ENCODE assay signal across 3 fruit fly cellular contexts in the genomic region with DNA sequence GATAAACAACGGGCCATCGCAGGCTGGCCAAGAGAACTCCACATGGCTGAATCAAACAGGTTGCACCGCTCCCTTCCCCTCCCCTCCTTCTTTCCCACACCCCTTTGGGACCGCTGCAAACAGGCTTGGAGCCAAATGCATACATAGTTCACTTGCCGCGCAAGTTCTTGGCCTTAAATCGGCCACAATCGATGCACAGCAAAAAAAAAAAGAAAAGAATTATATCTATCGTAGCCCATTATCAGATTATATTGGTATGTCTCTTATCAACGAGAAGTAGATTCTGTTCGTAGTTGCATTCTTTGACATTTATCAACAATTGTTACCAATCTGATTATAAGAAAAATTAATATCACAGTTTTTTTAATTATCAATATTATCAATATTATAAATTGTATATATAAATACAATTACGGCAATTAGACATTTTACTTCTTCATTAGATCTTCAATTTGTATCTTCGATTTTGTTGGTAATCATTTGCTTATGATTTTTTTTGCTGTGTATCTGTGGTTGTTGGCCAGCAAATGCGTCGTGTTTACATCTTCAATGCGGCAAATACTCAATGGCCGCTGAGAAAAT.
A peak's percentile ranks its signal among the peaks of the same experiment; 100 is the strongest.
TF ChIP-seq lines count a peak whose summit lies in the region.

No protein-coding gene starts in this region.

TF ChIP-seq in whole organism, embryonic, 481 proteins besides CTCF, POLR2A, EP300 and RAD21 (continued from another document and continues in another):
- TF ChIP-seq CG10321 (GFP tag; IDR thresholded peaks at IDR 0.05; lab: Robert Waterston, UW) (no peak), CG1647 (GFP tag; optimal IDR thresholded peaks at IDR 0.05; lab: Kevin White, UChicago) (no peak), CG18764 (GFP tag; optimal IDR thresholded peaks at IDR 0.05; lab: Kevin White, UChicago) (no peak), trem (tag; optimal IDR thresholded peaks at IDR 0.05; lab: Kevin White, UChicago) (peak; percentile 68), Jarid2 (GFP tag; optimal IDR thresholded peaks at IDR 0.05; lab: Kevin White, UChicago) (no peak), Pdp1 (GFP tag; optimal IDR thresholded peaks at IDR 0.05; lab: Kevin White, UChicago) (no peak), dati (GFP tag; IDR thresholded peaks at IDR 0.05; lab: Robert Waterston, UW) (no peak), Doc2 (GFP tag; IDR thresholded peaks at IDR 0.05; lab: Robert Waterston, UW) (no peak), tup (GFP tag; optimal IDR thresholded peaks at IDR 0.05; lab: Kevin White, UChicago) (no peak), CG33213 (GFP tag; optimal IDR thresholded peaks at IDR 0.05; lab: Kevin White, UChicago) (no peak), vfl (GFP tag; optimal IDR thresholded peaks at IDR 0.05; lab: Kevin White, UChicago) (no peak), Mes4 (GFP tag; optimal IDR thresholded peaks at IDR 0.05; lab: Kevin White, UChicago) (no peak), Atf3 (GFP tag; optimal IDR thresholded peaks at IDR 0.05; lab: Kevin White, UChicago) (no peak), kay (GFP tag; optimal IDR thresholded peaks at IDR 0.05; lab: Kevin White, UChicago) (no peak), Lim3 (GFP tag; IDR thresholded peaks at IDR 0.05; lab: Robert Waterston, UW) (no peak), CG12236 (GFP tag; optimal IDR thresholded peaks at IDR 0.05; lab: Kevin White, UChicago) (no peak), sna (GFP tag; IDR thresholded peaks at IDR 0.05; lab: Robert Waterston, UW; ENCODE audit: partially characterized antibody) (no peak), cwo (GFP tag; optimal IDR thresholded peaks at IDR 0.05; lab: Kevin White, UChicago) (no peak), CG32532 (GFP tag; IDR thresholded peaks at IDR 0.05; lab: Robert Waterston, UW) (no peak), HLHmδ (GFP tag; optimal IDR thresholded peaks at IDR 0.05; lab: Kevin White, UChicago) (no peak), gsb (GFP tag; IDR thresholded peaks at IDR 0.05; lab: Robert Waterston, UW) (no peak), CG9437 (GFP tag; optimal IDR thresholded peaks at IDR 0.05; lab: Kevin White, UChicago) (peak; percentile 48), Hr51 (GFP tag; optimal IDR thresholded peaks at IDR 0.05; lab: Kevin White, UChicago) (no peak), run (tag; optimal IDR thresholded peaks at IDR 0.05; lab: Kevin White, UChicago) (no peak), mld (GFP tag; IDR thresholded peaks at IDR 0.05; lab: Robert Waterston, UW; ENCODE audit: partially characterized antibody) (no peak), Dad (GFP tag; optimal IDR thresholded peaks at IDR 0.05; lab: Kevin White, UChicago) (no peak), CG16813 (GFP tag; IDR thresholded peaks at IDR 0.05; lab: Robert Waterston, UW; ENCODE audit: partially characterized antibody) (no peak), vvl (GFP tag; IDR thresholded peaks at IDR 0.05; lab: Robert Waterston, UW) (0 out of 2 replicates have a peak, but pooled peaks have one; percentile 26), CG18599 (GFP tag; optimal IDR thresholded peaks at IDR 0.05; lab: Kevin White, UChicago) (no peak), stc (GFP tag; IDR thresholded peaks at IDR 0.05; lab: Robert Waterston, UW) (no peak), fd3F (GFP tag; optimal IDR thresholded peaks at IDR 0.05; lab: Kevin White, UChicago) (no peak), Meics (GFP tag; optimal IDR thresholded peaks at IDR 0.05; lab: Kevin White, UChicago) (no peak), CG10565 (GFP tag; optimal IDR thresholded peaks at IDR 0.05; lab: Kevin White, UChicago) (no peak), CG2116 (GFP tag; optimal IDR thresholded peaks at IDR 0.05; lab: Kevin White, UChicago) (no peak), Bteb2 (GFP tag; optimal IDR thresholded peaks at IDR 0.05; lab: Kevin White, UChicago) (no peak), CG15601 (tag; optimal IDR thresholded peaks at IDR 0.05; lab: Kevin White, UChicago) (peak; percentile 78), CG11398 (GFP tag; optimal IDR thresholded peaks at IDR 0.05; lab: Kevin White, UChicago) (no peak), BEAF-32 (GFP tag; optimal IDR thresholded peaks at IDR 0.05; lab: Kevin White, UChicago) (no peak), Dref (GFP tag; IDR thresholded peaks at IDR 0.05; lab: Robert Waterston, UW) (no peak), CG32772 (GFP tag; IDR thresholded peaks at IDR 0.05; lab: Robert Waterston, UW) (no peak), CG18262 (tag; optimal IDR thresholded peaks at IDR 0.05; lab: Kevin White, UChicago) (peak; percentile 85), eyg (GFP tag; optimal IDR thresholded peaks at IDR 0.05; lab: Kevin White, UChicago) (no peak), CG6683 (GFP tag; optimal IDR thresholded peaks at IDR 0.05; lab: Kevin White, UChicago) (no peak)

TF ChIP-seq in whole organism, prepupa, 60 proteins besides CTCF, POLR2A, EP300 and RAD21 (continued from another document):
- peak; percentile 79 for TF ChIP-seq CG15336 (GFP tag; IDR thresholded peaks at IDR 0.05; lab: Robert Waterston, UW)
- peak; percentile 25 for TF ChIP-seq vri (GFP tag; optimal IDR thresholded peaks at IDR 0.05; lab: Kevin White, UChicago)
- TF ChIP-seq cyc (GFP tag; optimal IDR thresholded peaks at IDR 0.05; lab: Kevin White, UChicago) = peak; percentile 61
- peak; percentile 87 for TF ChIP-seq OdsH (GFP tag; optimal IDR thresholded peaks at IDR 0.05; lab: Kevin White, UChicago)
- peak; percentile 74 to 78 for TF ChIP-seq ss (GFP tag; optimal IDR thresholded peaks at IDR 0.05; lab: Kevin White, UChicago)
- peak; percentile 79 for TF ChIP-seq dsx (GFP tag; optimal IDR thresholded peaks at IDR 0.05; lab: Kevin White, UChicago; ENCODE audit: poor library complexity, severe bottlenecking)
- TF ChIP-seq CG10669 (GFP tag; optimal IDR thresholded peaks at IDR 0.05; lab: Kevin White, UChicago) = peak; percentile 68
- peak; percentile 40 for TF ChIP-seq Gug (GFP tag; IDR thresholded peaks at IDR 0.05; lab: Robert Waterston, UW)
- TF ChIP-seq lz (GFP tag; optimal IDR thresholded peaks at IDR 0.05; lab: Kevin White, UChicago) = peak; percentile 62
- TF ChIP-seq Blimp-1 (GFP tag; optimal IDR thresholded peaks at IDR 0.05; lab: Kevin White, UChicago) = peak; percentile 58
- peak; percentile 59 for TF ChIP-seq CG11902 (GFP tag; optimal IDR thresholded peaks at IDR 0.05; lab: Kevin White, UChicago)
- TF ChIP-seq CG3032 (tag; optimal IDR thresholded peaks at IDR 0.05; lab: Kevin White, UChicago) = peak; percentile 82
- peak; percentile 79 for TF ChIP-seq CG6854 (GFP tag; optimal IDR thresholded peaks at IDR 0.05; lab: Kevin White, UChicago)
- peak; percentile 51 for TF ChIP-seq Eip75B (GFP tag; optimal IDR thresholded peaks at IDR 0.05; lab: Kevin White, UChicago)
- TF ChIP-seq achi (GFP tag; optimal IDR thresholded peaks at IDR 0.05; lab: Kevin White, UChicago) = peak; percentile 90
- TF ChIP-seq acj6 (GFP tag; optimal IDR thresholded peaks at IDR 0.05; lab: Kevin White, UChicago) = peak; percentile 85
- TF ChIP-seq Ets21C (GFP tag; optimal IDR thresholded peaks at IDR 0.05; lab: Kevin White, UChicago) = peak; percentile 21
- peak; percentile 45 for TF ChIP-seq Hr4 (GFP tag; optimal IDR thresholded peaks at IDR 0.05; lab: Kevin White, UChicago)
- TF ChIP-seq Eip93F (GFP tag; optimal IDR thresholded peaks at IDR 0.05; lab: Kevin White, UChicago) = no peak
- TF ChIP-seq CG10631 (GFP tag; optimal IDR thresholded peaks at IDR 0.05; lab: Kevin White, UChicago) = peak; percentile 90
- TF ChIP-seq CG6808 (GFP tag; optimal IDR thresholded peaks at IDR 0.05; lab: Kevin White, UChicago) = peak; percentile 83
- TF ChIP-seq esn (GFP tag; optimal IDR thresholded peaks at IDR 0.05; lab: Kevin White, UChicago) = peak; percentile 88
- peak; percentile 15 for TF ChIP-seq fd85E (GFP tag; optimal IDR thresholded peaks at IDR 0.05; lab: Kevin White, UChicago)
- TF ChIP-seq CG3919 (GFP tag; optimal IDR thresholded peaks at IDR 0.05; lab: Kevin White, UChicago) = peak; percentile 82
- peak; percentile 61 for TF ChIP-seq Sox15 (GFP tag; optimal IDR thresholded peaks at IDR 0.05; lab: Kevin White, UChicago)
- peak; percentile 76 for TF ChIP-seq net (GFP tag; optimal IDR thresholded peaks at IDR 0.05; lab: Kevin White, UChicago)
- peak; percentile 87 for TF ChIP-seq CG4318 (GFP tag; optimal IDR thresholded peaks at IDR 0.05; lab: Kevin White, UChicago)
- peak; percentile 93 for TF ChIP-seq Eip78C (GFP tag; lab: Kevin White, UChicago)
- TF ChIP-seq CG8119 (GFP tag; IDR thresholded peaks at IDR 0.05; lab: Robert Waterston, UW) = peak; percentile 84
- TF ChIP-seq salr (GFP tag; optimal IDR thresholded peaks at IDR 0.05; lab: Kevin White, UChicago) = peak; percentile 31 to 94
- peak; percentile 62 for TF ChIP-seq CG31627 (GFP tag; optimal IDR thresholded peaks at IDR 0.05; lab: Kevin White, UChicago)
- peak; percentile 70 for TF ChIP-seq CG8319 (GFP tag; optimal IDR thresholded peaks at IDR 0.05; lab: Kevin White, UChicago)
- peak; percentile 87 for TF ChIP-seq CG6276 (GFP tag; optimal IDR thresholded peaks at IDR 0.05; lab: Kevin White, UChicago)
- peak; percentile 77 for TF ChIP-seq CG9139 (GFP tag; optimal IDR thresholded peaks at IDR 0.05; lab: Kevin White, UChicago)
- TF ChIP-seq CG6792 (GFP tag; optimal IDR thresholded peaks at IDR 0.05; lab: Kevin White, UChicago) = peak; percentile 78
- TF ChIP-seq CG8632 (GFP tag; optimal IDR thresholded peaks at IDR 0.05; lab: Kevin White, UChicago) = peak; percentile 89
- TF ChIP-seq eg (GFP tag; IDR thresholded peaks at IDR 0.05; lab: Robert Waterston, UW) = peak; percentile 62
- peak; percentile 54 for TF ChIP-seq Hr39 (GFP tag; optimal IDR thresholded peaks at IDR 0.05; lab: Kevin White, UChicago)
- peak; percentile 79 for TF ChIP-seq CG6163 (GFP tag; IDR thresholded peaks at IDR 0.05; lab: Robert Waterston, UW)

TF ChIP-seq in whole organism, wandering third instar larva, 38 proteins besides CTCF, POLR2A, EP300 and RAD21 (continued from another document):
- TF ChIP-seq Hr83 (GFP tag; optimal IDR thresholded peaks at IDR 0.05; lab: Kevin White, UChicago; ENCODE audit: poor library complexity, severe bottlenecking) (no peak), psq (GFP tag; optimal IDR thresholded peaks at IDR 0.05; lab: Kevin White, UChicago) (peak; percentile 85), lola (GFP tag; optimal IDR thresholded peaks at IDR 0.05; lab: Kevin White, UChicago) (no peak), CG32264 (GFP tag; optimal IDR thresholded peaks at IDR 0.05; lab: Kevin White, UChicago) (no peak), sage (GFP tag; optimal IDR thresholded peaks at IDR 0.05; lab: Kevin White, UChicago) (no peak), tai (GFP tag; optimal IDR thresholded peaks at IDR 0.05; lab: Kevin White, UChicago) (no peak), Rel (GFP tag; optimal IDR thresholded peaks at IDR 0.05; lab: Kevin White, UChicago) (no peak), Rel (tag; optimal IDR thresholded peaks at IDR 0.05; lab: Kevin White, UChicago) (no peak), jim (GFP tag; optimal IDR thresholded peaks at IDR 0.05; lab: Kevin White, UChicago) (no peak), sv (GFP tag; optimal IDR thresholded peaks at IDR 0.05; lab: Kevin White, UChicago) (no peak), Vsx2 (GFP tag; optimal IDR thresholded peaks at IDR 0.05; lab: Kevin White, UChicago; ENCODE audit: partially characterized antibody) (peak; percentile 71)
